Worm (Caenorhabditis elegans) whole organism, L1 larva: Measurements from ENCODE around the gene M153.5.
A peak's percentile ranks its signal among the peaks of the same experiment; 100 is the strongest.

Experiments
- C16A3.4 ChIP-seq: fragments of 150-350 bp; optimal IDR thresholded peaks from 2 replicates; lab custom pipeline; 2014; ENCODE audit warnings: missing biosample characterization, missing genetic modification characterization
- Y116A8C.19 ChIP-seq: sonication (generic microtip); optimal IDR thresholded peaks from 2 replicates; lab custom pipeline; 2016; ENCODE audit warnings: missing compliant biosample characterization, missing genetic modification characterization, borderline replicate concordance
- blmp-1 ChIP-seq: fragments of 150-350 bp; optimal IDR thresholded peaks from 2 replicates; lab custom pipeline; 2014; ENCODE audit warnings: missing biosample characterization, missing genetic modification characterization
- ceh-63 ChIP-seq: fragments of 200-800 bp; sonication (Bioruptor generic); optimal IDR thresholded peaks from 2 replicates; lab custom pipeline; 2018; ENCODE audit warnings: mild to moderate bottlenecking, missing genetic modification characterization, missing compliant biosample characterization
- ceh-90 ChIP-seq: sonication (generic microtip); optimal IDR thresholded peaks from 2 replicates; lab custom pipeline; 2016; ENCODE audit warnings: missing genetic modification characterization, missing compliant biosample characterization
- dsc-1 ChIP-seq: sonication (generic microtip); optimal IDR thresholded peaks from 2 replicates; lab custom pipeline; 2016; ENCODE audit warnings: mild to moderate bottlenecking, missing genetic modification characterization, missing compliant biosample characterization
- efl-1 ChIP-seq, 4 experiments: fragments of 150-350 bp; optimal IDR thresholded peaks in 3 of 4; peaks in 1 of 4; 1 replicate in 1 of 4; 2 replicates in 3 of 4; lab custom pipeline; 2014; ENCODE audit warnings: missing biosample characterization in 2 of 4, missing genetic modification characterization in 2 of 4, missing genetic modification reagents in 2 of 4
- egl-13 ChIP-seq: sonication (generic microtip); optimal IDR thresholded peaks from 2 replicates; lab custom pipeline; 2016; ENCODE audit warnings: missing genotype, missing genetic modification reagents, missing genetic modification characterization, missing compliant biosample characterization
- elt-2 ChIP-seq: sonication (generic microtip); optimal IDR thresholded peaks from 2 replicates; lab custom pipeline; 2016; ENCODE audit warnings: missing genetic modification characterization, mild to moderate bottlenecking, inconsistent platforms, missing compliant biosample characterization, missing genetic modification reagents
- ets-5 ChIP-seq: fragments of 200-800 bp; sonication (Bioruptor generic); IDR thresholded peaks from 2 replicates; pipeline ENCODE4 v1.3.6; 2022; ENCODE audit warnings: missing genetic modification characterization, missing compliant biosample characterization
- fkh-8 ChIP-seq: sonication (generic microtip); optimal IDR thresholded peaks from 2 replicates; lab custom pipeline; 2016; ENCODE audit warnings: mild to moderate bottlenecking, missing genetic modification characterization, missing compliant biosample characterization
- grh-1 ChIP-seq: fragments of 200-800 bp; sonication (Bioruptor generic); IDR thresholded peaks from 2 replicates; pipeline ENCODE4 v1.3.6; 2022; ENCODE audit warnings: missing genetic modification reagents, missing genetic modification characterization, missing compliant biosample characterization
- hpl-2 ChIP-seq: fragments of 150-350 bp; optimal IDR thresholded peaks from 2 replicates; lab custom pipeline; 2014; ENCODE audit warnings: missing biosample characterization, missing genetic modification reagents, missing genetic modification characterization
- lin-13 ChIP-seq: fragments of 150-350 bp; optimal IDR thresholded peaks from 2 replicates; lab custom pipeline; 2014; ENCODE audit warnings: missing biosample characterization, missing genetic modification reagents, missing genetic modification characterization
- lin-14 ChIP-seq: fragments of 200-800 bp; sonication (Bioruptor generic); optimal IDR thresholded peaks from 2 replicates; lab custom pipeline; 2018; ENCODE audit warnings: mild to moderate bottlenecking, missing genetic modification characterization, moderate library complexity, missing compliant biosample characterization
- lir-3 ChIP-seq: sonication (generic microtip); optimal IDR thresholded peaks from 2 replicates; lab custom pipeline; 2016; ENCODE audit warnings: mild to moderate bottlenecking, missing genetic modification characterization, moderate library complexity, missing compliant biosample characterization; ENCODE audit not compliant: poor library complexity
- lsy-2 ChIP-seq, 2 experiments: fragments of 150-350 bp; optimal IDR thresholded peaks; 2 replicates each; lab custom pipeline; 2014; ENCODE audit warnings: missing biosample characterization in 2 of 2, missing genetic modification characterization in 2 of 2
- mep-1 ChIP-seq: fragments of 150-350 bp; optimal IDR thresholded peaks from 2 replicates; lab custom pipeline; 2014; ENCODE audit warnings: missing biosample characterization, missing genetic modification characterization
- nhr-12 ChIP-seq: sonication (generic microtip); optimal IDR thresholded peaks from 2 replicates; lab custom pipeline; 2017; ENCODE audit warnings: missing biosample characterization, missing genetic modification characterization
- nhr-20 ChIP-seq: sonication (generic microtip); optimal IDR thresholded peaks from 2 replicates; lab custom pipeline; 2016; ENCODE audit warnings: mild to moderate bottlenecking, missing genetic modification characterization, missing compliant biosample characterization
- nhr-47 ChIP-seq: sonication (generic microtip); optimal IDR thresholded peaks from 2 replicates; lab custom pipeline; 2016; ENCODE audit warnings: mild to moderate bottlenecking, missing genetic modification characterization, moderate library complexity, missing compliant biosample characterization
- nhr-71 ChIP-seq: sonication (generic microtip); optimal IDR thresholded peaks from 2 replicates; lab custom pipeline; 2016; ENCODE audit warnings: mild to moderate bottlenecking, missing genetic modification characterization, moderate library complexity, missing compliant biosample characterization
- nhr-76 ChIP-seq: sonication (generic microtip); optimal IDR thresholded peaks from 2 replicates; lab custom pipeline; 2017; ENCODE audit warnings: missing biosample characterization, missing genetic modification characterization
- nhr-85 ChIP-seq: sonication (generic microtip); peaks from one replicate; lab custom pipeline; 2016; ENCODE audit warnings: missing genetic modification characterization, inconsistent platforms, missing compliant biosample characterization
- pag-3 ChIP-seq: sonication (generic microtip); optimal IDR thresholded peaks from 2 replicates; lab custom pipeline; 2017; ENCODE audit warnings: missing genetic modification characterization, mild to moderate bottlenecking, missing compliant biosample characterization, antibody characterized with exemption, borderline replicate concordance; ENCODE audit not compliant: insufficient read depth
- pax-3 ChIP-seq: fragments of 200-800 bp; sonication (Bioruptor generic); optimal IDR thresholded peaks from 2 replicates; lab custom pipeline; 2018; ENCODE audit warnings: mild to moderate bottlenecking, missing genetic modification characterization, moderate library complexity, missing compliant biosample characterization
- pqm-1 ChIP-seq: sonication (generic microtip); optimal IDR thresholded peaks from 3 replicates; lab custom pipeline; 2017; ENCODE audit warnings: missing biosample characterization, missing genetic modification characterization
- rnt-1 ChIP-seq: sonication (generic microtip); optimal IDR thresholded peaks from 2 replicates; lab custom pipeline; 2016; ENCODE audit warnings: mild to moderate bottlenecking, missing genetic modification characterization, moderate library complexity, missing compliant biosample characterization
- snu-23 ChIP-seq: sonication (generic microtip); optimal IDR thresholded peaks from 2 replicates; lab custom pipeline; 2016; ENCODE audit warnings: missing genetic modification characterization, missing compliant biosample characterization
- sox-4 ChIP-seq: sonication (generic microtip); optimal IDR thresholded peaks from 2 replicates; lab custom pipeline; 2016; ENCODE audit warnings: missing genetic modification characterization, missing compliant biosample characterization
- tbx-2 ChIP-seq: sonication (generic microtip); optimal IDR thresholded peaks from 2 replicates; lab custom pipeline; 2016; ENCODE audit warnings: missing genetic modification characterization, missing compliant biosample characterization
- unc-130 ChIP-seq: fragments of 150-350 bp; optimal IDR thresholded peaks from 2 replicates; lab custom pipeline; 2017; ENCODE audit warnings: missing biosample characterization, missing genetic modification characterization, inconsistent platforms
- ztf-4 ChIP-seq: fragments of 150-350 bp; optimal IDR thresholded peaks from 2 replicates; lab custom pipeline; 2014; ENCODE audit warnings: missing biosample characterization, missing genetic modification characterization

Gene M153.5

DNA sequence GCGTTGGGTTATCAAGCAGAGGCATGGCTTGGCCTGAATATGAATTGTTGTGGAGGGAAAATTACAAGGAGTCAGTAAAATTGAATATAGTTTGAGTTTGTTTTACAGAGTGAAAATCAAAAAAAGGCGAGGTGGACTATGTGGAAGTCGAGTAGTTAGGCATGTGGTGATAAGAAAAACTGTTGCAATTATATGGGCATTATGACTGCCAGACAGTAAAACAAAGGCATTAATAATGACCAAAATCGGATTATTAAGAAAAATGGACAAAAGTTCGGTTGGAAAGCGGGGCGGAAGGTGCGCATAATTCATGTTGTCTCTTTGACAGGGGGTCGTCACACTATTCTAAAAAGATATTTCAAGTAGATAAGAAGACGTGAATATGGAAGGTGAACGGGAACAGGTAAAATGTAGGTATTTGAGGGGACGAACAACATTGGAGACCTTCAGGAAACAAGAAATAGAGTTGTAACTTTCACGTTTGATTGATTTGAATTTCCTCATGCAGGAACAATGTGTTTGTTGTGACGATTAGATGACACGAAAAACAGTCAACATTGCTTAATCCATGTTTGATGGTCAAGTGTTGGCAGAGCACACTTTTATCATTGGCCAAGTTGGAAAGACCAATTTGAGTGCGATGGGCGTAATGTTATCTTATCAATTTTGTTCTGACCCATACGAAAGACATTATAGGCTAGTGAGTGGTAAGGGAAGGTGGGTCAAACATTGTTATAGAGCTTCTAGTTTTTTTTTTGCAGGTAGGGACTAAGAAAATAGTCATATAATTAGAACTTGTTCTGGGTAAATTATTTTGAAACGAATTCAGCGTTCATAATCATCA, 10.5 kb downstream of the M153.5 start, which contains the start of gene mfsd-11:
Gene mfsd-11 (minus strand): TSS at position 51 of the 844 bp plus-strand sequence.
- TF ChIP-seq elt-2 (tag; lab: Kevin White, UChicago): peak; percentile 26
- TF ChIP-seq ceh-90 (tag; lab: Kevin White, UChicago): no peak
- no peak for TF ChIP-seq grh-1
- no peak for TF ChIP-seq C16A3.4
- TF ChIP-seq nhr-76 (tag; lab: Kevin White, UChicago): no peak

- TF ChIP-seq lin-13 (GFP tag; lab: Kevin White, UChicago): no peak
- TF ChIP-seq tbx-2 (tag; lab: Kevin White, UChicago): no peak
- TF ChIP-seq Y116A8C.19 (tag; lab: Kevin White, UChicago): no peak
- TF ChIP-seq sox-4 (tag; lab: Kevin White, UChicago): peak; percentile 52
- TF ChIP-seq nhr-20 (tag; lab: Kevin White, UChicago): peak; percentile 7
- peak; percentile 91 for TF ChIP-seq dsc-1 (tag; lab: Kevin White, UChicago)
- TF ChIP-seq snu-23 (GFP tag; lab: Kevin White, UChicago): peak; percentile 16
- no peak for TF ChIP-seq ceh-90 (tag; lab: Kevin White, UChicago)
- peak; percentile 40 for TF ChIP-seq nhr-47
- TF ChIP-seq rnt-1: peak; percentile 25
- peak; percentile 68 for TF ChIP-seq nhr-71 (tag; lab: Kevin White, UChicago)
- TF ChIP-seq fkh-8 (tag; lab: Kevin White, UChicago): peak; percentile 71
- TF ChIP-seq lin-14: peak; percentile 52
- no peak for TF ChIP-seq ets-5
- peak; percentile 80 for TF ChIP-seq unc-130 (tag; lab: Kevin White, UChicago)
- TF ChIP-seq egl-13 (tag; lab: Kevin White, UChicago): no peak
- no peak for TF ChIP-seq elt-2 (tag; lab: Kevin White, UChicago)
- peak in 1 of 2 experiments; percentile 33 for TF ChIP-seq lsy-2 (tag; optimal IDR thresholded peaks at IDR 0.05; lab: Kevin White, UChicago)
- peak; percentile 22 for TF ChIP-seq lir-3 (tag; lab: Kevin White, UChicago)
- TF ChIP-seq pax-3 (tag; lab: Kevin White, UChicago): peak; percentile 18
- TF ChIP-seq mep-1 (tag; lab: Kevin White, UChicago): peak; percentile 0
Observed at ce11 chrX:12158641-12159040, 14.8 kb downstream of the M153.5 start.

DNA sequence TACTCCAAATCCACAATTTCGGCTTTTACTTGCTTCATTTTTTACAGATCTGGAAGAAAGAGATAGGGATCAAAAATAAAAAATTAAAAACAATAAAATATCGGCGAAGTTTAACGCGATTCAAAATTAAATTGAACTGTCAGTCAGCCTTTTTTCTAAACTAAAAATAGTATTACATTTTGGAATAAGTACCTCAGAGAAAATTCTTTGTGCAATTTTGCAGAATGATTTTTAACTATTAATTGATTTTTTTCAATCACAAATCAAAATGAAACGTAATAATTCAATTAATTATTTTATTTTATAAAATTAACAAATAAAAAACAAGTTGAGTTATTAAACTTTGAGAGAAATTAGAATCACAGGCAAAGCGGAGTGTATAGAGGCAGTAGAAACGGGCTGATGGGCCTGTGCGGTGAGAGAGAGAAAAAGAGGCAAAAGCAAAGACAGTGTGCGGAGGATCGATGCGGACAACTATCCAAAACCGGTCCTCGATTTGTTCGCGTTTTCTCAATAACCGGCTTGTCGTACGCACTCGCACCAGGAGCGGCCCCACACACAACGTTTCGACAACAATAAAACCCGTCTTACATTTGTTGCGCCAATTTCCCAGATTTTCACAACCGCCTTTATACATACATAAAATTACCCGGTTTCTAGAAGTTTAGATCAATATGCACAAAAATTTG, 16.4 kb downstream of the M153.5 start, which contains the start of gene F57G12.2:
Gene F57G12.2 (minus strand): TSS at position 51 of the 689 bp plus-strand sequence.
- TF ChIP-seq nhr-85 (peak; percentile 73), grh-1 (peak; percentile 71; the same call in 1 of the 2 replicates), hpl-2 (GFP tag; lab: Kevin White, UChicago) (no peak), nhr-12 (tag; lab: Kevin White, UChicago) (no peak), ztf-4 (peak; percentile 24), ceh-63 (GFP tag; lab: Kevin White, UChicago) (no peak), pag-3 (tag; lab: Kevin White, UChicago) (no peak), blmp-1 (tag; lab: Kevin White, UChicago) (peak; percentile 54), nhr-20 (tag; lab: Kevin White, UChicago) (no peak)

DNA sequence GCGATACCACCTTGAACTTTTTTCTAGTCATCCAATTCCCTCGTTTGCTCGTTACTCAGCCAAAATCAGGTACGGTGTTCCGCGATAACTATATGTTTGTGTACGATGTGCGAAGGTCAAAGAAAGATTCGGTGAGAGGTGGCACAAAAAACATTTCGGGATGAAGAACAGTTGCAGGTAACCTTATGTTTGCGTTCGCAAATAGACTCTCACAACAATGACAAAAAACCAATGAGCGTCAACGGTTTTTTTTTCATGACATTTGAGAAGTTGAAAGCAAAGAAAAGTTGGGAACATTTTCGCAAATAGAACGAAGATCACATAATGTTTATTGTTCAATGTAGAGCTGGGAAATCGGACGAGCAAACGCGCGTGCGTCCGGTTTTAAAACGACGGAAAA, 18.9 kb downstream of the M153.5 start:
- TF ChIP-seq tbx-2 (tag; lab: Kevin White, UChicago) (no peak), pqm-1 (tag; lab: Kevin White, UChicago) (no peak), efl-1 (optimal IDR thresholded peaks at IDR 0.05; lab: Kevin White, UChicago) (no peak), efl-1 (GFP tag; optimal IDR thresholded peaks at IDR 0.05 in 1 of 2; lab: Kevin White, UChicago) (peak in 1 of 2 experiments; percentile 13)
